Worm (Caenorhabditis elegans) whole organism, young adult: ENCODE results near the gene dohh-1.

Experiments
- F37B4.10 ChIP-seq: fragments of 200-800 bp; sonication (Bioruptor generic); IDR thresholded peaks from 2 replicates; pipeline ENCODE4 v1.3.6; 2022; ENCODE audit warnings: missing genetic modification characterization, missing compliant biosample characterization
- ets-4 ChIP-seq: fragments of 200-800 bp; sonication (Bioruptor generic); optimal IDR thresholded peaks from 2 replicates; lab custom pipeline; 2018; ENCODE audit warnings: mild to moderate bottlenecking, missing genetic modification characterization, missing compliant biosample characterization
- madf-3 ChIP-seq: fragments of 200-800 bp; sonication (Bioruptor generic); IDR thresholded peaks from 2 replicates; pipeline ENCODE4 v1.3.6; 2022; ENCODE audit warnings: missing genetic modification reagents, missing genetic modification characterization, missing compliant biosample characterization
- sptf-2 ChIP-seq: fragments of 200-800 bp; sonication (Bioruptor generic); optimal IDR thresholded peaks from 2 replicates; lab custom pipeline; 2018; ENCODE audit warnings: mild to moderate bottlenecking, missing genetic modification characterization, missing compliant biosample characterization
- ztf-26 ChIP-seq: sonication (generic microtip); optimal IDR thresholded peaks from 2 replicates; lab custom pipeline; 2017; ENCODE audit warnings: missing genetic modification characterization, missing compliant biosample characterization

DNA sequence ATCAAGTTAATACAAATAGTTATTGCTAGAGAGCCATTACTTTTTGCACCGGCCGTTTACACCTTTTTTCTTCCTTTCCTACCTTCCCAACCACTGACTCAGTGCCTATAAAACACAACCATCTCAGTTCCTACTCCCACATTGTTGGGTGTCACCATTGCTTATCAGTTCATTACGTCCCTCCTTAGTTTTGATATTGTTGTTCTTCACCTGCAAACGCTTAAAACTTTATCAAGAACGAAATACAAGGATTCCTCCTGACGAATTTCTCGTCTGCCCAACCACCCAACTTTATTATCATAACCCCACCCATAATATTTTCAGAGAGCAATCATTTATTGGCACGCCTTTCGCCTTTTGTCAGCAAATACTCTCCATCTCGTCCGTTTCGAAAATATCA is 47.3 kb downstream of the dohh-1 start:
- TF ChIP-seq ztf-26 (tag; lab: Kevin White, UChicago) (no peak), sptf-2 (no peak), madf-3 (GFP tag; lab: Robert Waterston, UW) (no peak), ets-4 (GFP tag; lab: Kevin White, UChicago) (peak; percentile 47), F37B4.10 (no peak)
